Worm (Caenorhabditis elegans): Measurements from ENCODE around the gene clec-175.

clec-175 gene

ce11 chrIV:4449843-4450242, 27.7 kb downstream of the clec-175 start:
- TF ChIP-seq hmg-4 (GFP tag; optimal IDR thresholded peaks at IDR 0.05) (no peak), hnd-1 (tag; optimal IDR thresholded peaks at IDR 0.05) (no peak), B0310.2 (tag; optimal IDR thresholded peaks at IDR 0.05) (no peak), scrt-1 (GFP tag; IDR thresholded peaks at IDR 0.05) (no peak), tbx-11 (GFP tag; IDR thresholded peaks at IDR 0.05) (no peak), sea-1 (GFP tag; conservative IDR thresholded peaks at IDR 0.05) (no peak), ceh-36 (tag; optimal IDR thresholded peaks at IDR 0.05) (no peak)

ce11 chrIV:4451576-4451975, 29.4 kb downstream of the clec-175 start, which contains the start of gene R08C7.1:
TSS of gene R08C7.1 (plus strand) at chrIV:4451876.
- TF ChIP-seq aly-1 (tag; optimal IDR thresholded peaks at IDR 0.05) (no peak), B0310.2 (tag; optimal IDR thresholded peaks at IDR 0.05) (no peak), F13C5.2 (tag; optimal IDR thresholded peaks at IDR 0.05) (no peak), tbx-11 (GFP tag; IDR thresholded peaks at IDR 0.05) (no peak), hnd-1 (tag; optimal IDR thresholded peaks at IDR 0.05) (no peak), sea-1 (GFP tag; conservative IDR thresholded peaks at IDR 0.05) (no peak), scrt-1 (GFP tag; IDR thresholded peaks at IDR 0.05) (no peak), tra-4 (tag; optimal IDR thresholded peaks at IDR 0.05) (no peak), flt-1 (GFP tag; IDR thresholded peaks at IDR 0.05) (no peak), ets-7 (tag; optimal IDR thresholded peaks at IDR 0.05) (no peak), hmbx-1 (tag; optimal IDR thresholded peaks at IDR 0.05) (no peak), ceh-13 (GFP tag; optimal IDR thresholded peaks at IDR 0.05) (no peak), pes-1 (GFP tag; IDR thresholded peaks at IDR 0.05) (no peak)

ce11 chrIV:4454330-4455173, 32.4 kb downstream of the clec-175 start, which contains the start of gene R08C7.11:
TSS of gene R08C7.11 (minus strand) at chrIV:4454937.
- TF ChIP-seq hmg-4 (GFP tag; optimal IDR thresholded peaks at IDR 0.05) (peak; percentile 48), scrt-1 (GFP tag; IDR thresholded peaks at IDR 0.05) (no peak)

ce11 chrIV:4456658-4457057, 34.5 kb downstream of the clec-175 start:
- no peak for TF ChIP-seq hmbx-1 (tag; optimal IDR thresholded peaks at IDR 0.05)
- TF ChIP-seq sea-1 (GFP tag; conservative IDR thresholded peaks at IDR 0.05) = no peak
- TF ChIP-seq scrt-1 (GFP tag; IDR thresholded peaks at IDR 0.05) = no peak
- TF ChIP-seq flt-1 (GFP tag; IDR thresholded peaks at IDR 0.05) = no peak
- no peak for TF ChIP-seq tra-4 (tag; optimal IDR thresholded peaks at IDR 0.05)
- TF ChIP-seq pes-1 (GFP tag; IDR thresholded peaks at IDR 0.05) = no peak
- TF ChIP-seq ama-1 (optimal IDR thresholded peaks at IDR 0.05) = no peak
- no peak for TF ChIP-seq F13C5.2 (tag; optimal IDR thresholded peaks at IDR 0.05)
- no peak for TF ChIP-seq B0310.2 (tag; optimal IDR thresholded peaks at IDR 0.05)
- no peak for TF ChIP-seq tbx-37 (GFP tag; conservative IDR thresholded peaks at IDR 0.05)
- TF ChIP-seq hnd-1 (tag; optimal IDR thresholded peaks at IDR 0.05) = no peak
- TF ChIP-seq ets-7 (tag; optimal IDR thresholded peaks at IDR 0.05) = no peak
- TF ChIP-seq aly-1 (tag; optimal IDR thresholded peaks at IDR 0.05) = no peak
- no peak for TF ChIP-seq hmg-4 (GFP tag; optimal IDR thresholded peaks at IDR 0.05)
- TF ChIP-seq ceh-13 (GFP tag; optimal IDR thresholded peaks at IDR 0.05) = no peak
- TF ChIP-seq tbx-11 (GFP tag; IDR thresholded peaks at IDR 0.05) = no peak
- TF ChIP-seq ceh-36 (tag; optimal IDR thresholded peaks at IDR 0.05) = no peak

- TF ChIP-seq aly-1 (tag; optimal IDR thresholded peaks at IDR 0.05) (no peak), F13C5.2 (tag; optimal IDR thresholded peaks at IDR 0.05) (no peak), hmg-4 (GFP tag; optimal IDR thresholded peaks at IDR 0.05) (no peak), ceh-36 (tag; optimal IDR thresholded peaks at IDR 0.05) (peak; percentile 51), sea-1 (GFP tag; conservative IDR thresholded peaks at IDR 0.05) (no peak)
These were observed 37.2 kb downstream of the clec-175 start for ce11 chrIV:4459342-4459741.

- no peak for TF ChIP-seq flt-1 (GFP tag; IDR thresholded peaks at IDR 0.05)
- TF ChIP-seq hnd-1 (tag; optimal IDR thresholded peaks at IDR 0.05) = no peak
- no peak for TF ChIP-seq sea-1 (GFP tag; conservative IDR thresholded peaks at IDR 0.05)
- TF ChIP-seq tbx-37 (GFP tag; conservative IDR thresholded peaks at IDR 0.05) = no peak
These were observed 41.0 kb downstream of the clec-175 start, which contains the start of gene M01H9.2 for ce11 chrIV:4463132-4463531. TSS of gene M01H9.2 (minus strand) at chrIV:4463232.

ce11 chrIV:4465184-4465583, 43.1 kb downstream of the clec-175 start, which contains the start of gene M01H9.5:
TSS of gene M01H9.5 (plus strand) at chrIV:4465484.
- TF ChIP-seq F13C5.2 (tag; optimal IDR thresholded peaks at IDR 0.05) = no peak
- TF ChIP-seq ets-7 (tag; optimal IDR thresholded peaks at IDR 0.05) = no peak
- TF ChIP-seq tra-4 (tag; optimal IDR thresholded peaks at IDR 0.05) = no peak
- no peak for TF ChIP-seq sea-1 (GFP tag; conservative IDR thresholded peaks at IDR 0.05)
- no peak for TF ChIP-seq ceh-13 (GFP tag; optimal IDR thresholded peaks at IDR 0.05)
- TF ChIP-seq ceh-36 (tag; optimal IDR thresholded peaks at IDR 0.05) = no peak
- TF ChIP-seq aly-1 (tag; optimal IDR thresholded peaks at IDR 0.05) = no peak
- no peak for TF ChIP-seq B0310.2 (tag; optimal IDR thresholded peaks at IDR 0.05)
- no peak for TF ChIP-seq tbx-11 (GFP tag; IDR thresholded peaks at IDR 0.05)
- no peak for TF ChIP-seq tbx-37 (GFP tag; conservative IDR thresholded peaks at IDR 0.05)
- no peak for TF ChIP-seq scrt-1 (GFP tag; IDR thresholded peaks at IDR 0.05)
- TF ChIP-seq pes-1 (GFP tag; IDR thresholded peaks at IDR 0.05) = no peak
- TF ChIP-seq ama-1 (optimal IDR thresholded peaks at IDR 0.05) = no peak
- no peak for TF ChIP-seq hmg-4 (GFP tag; optimal IDR thresholded peaks at IDR 0.05)
- TF ChIP-seq hnd-1 (tag; optimal IDR thresholded peaks at IDR 0.05) = no peak
- no peak for TF ChIP-seq hmbx-1 (tag; optimal IDR thresholded peaks at IDR 0.05)
- no peak for TF ChIP-seq flt-1 (GFP tag; IDR thresholded peaks at IDR 0.05)

All from whole organism, early embryonic.